Fruit fly (Drosophila melanogaster): ENCODE data around the gene CG2233.

DNA sequence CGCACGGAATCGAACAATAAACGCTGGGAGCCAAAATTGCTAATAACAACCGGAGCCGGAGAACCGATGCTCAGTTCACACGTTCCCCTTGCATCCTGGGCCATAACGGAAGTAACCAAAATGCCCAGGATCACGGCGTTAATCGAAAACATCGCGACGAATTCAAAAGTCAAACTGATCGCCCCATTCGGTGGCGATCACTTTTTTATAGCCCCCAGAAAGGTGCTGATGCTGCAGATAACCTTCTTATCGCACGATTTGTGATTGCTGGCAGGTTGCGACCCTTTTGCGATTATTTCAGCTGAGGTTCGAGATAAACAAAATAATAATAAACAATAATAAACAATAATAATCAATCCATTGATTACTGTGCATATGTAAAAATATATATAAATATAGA is at the start of gene CG2233:
- TF ChIP-seq toe (GFP tag; optimal IDR thresholded peaks at IDR 0.05) (no peak), CG7045 (GFP tag; optimal IDR thresholded peaks at IDR 0.05) (no peak)
